Fruit fly (Drosophila melanogaster) whole organism, embryonic: ENCODE results near the gene CG14882.

Experiments
- BEAF-32 ChIP-seq: fragments of 200-800 bp; sonication (Bioruptor generic); optimal IDR thresholded peaks from 3 replicates; lab custom pipeline; 2017; ENCODE audit warnings: missing biosample characterization, missing genetic modification characterization, mild to moderate bottlenecking, moderate library complexity, missing genetic modification reagents
- CG10147 ChIP-seq: fragments of 200-800 bp; sonication (Bioruptor generic); optimal IDR thresholded peaks from 2 replicates; lab custom pipeline; 2019; ENCODE audit warnings: missing biosample characterization, mild to moderate bottlenecking, missing genetic modification characterization, moderate library complexity
- CG11560 ChIP-seq: fragments of 200-800 bp; sonication (Bioruptor generic); IDR thresholded peaks from 3 replicates; pipeline ENCODE4 v1.3.6; 2022; ENCODE audit warnings: missing biosample characterization, missing genetic modification characterization
- CG11696 ChIP-seq: fragments of 200-800 bp; sonication (Bioruptor generic); IDR thresholded peaks from 2 replicates; pipeline ENCODE4 v1.3.6; 2022; ENCODE audit warnings: missing biosample characterization, missing genetic modification characterization
- CG14014 ChIP-seq: fragments of 200-800 bp; sonication (Bioruptor generic); IDR thresholded peaks from 2 replicates; pipeline ENCODE4 v1.3.6; 2022; ENCODE audit warnings: missing biosample characterization, missing genetic modification characterization
- CG1603 ChIP-seq: fragments of 200-800 bp; sonication (Bioruptor generic); optimal IDR thresholded peaks from 2 replicates; lab custom pipeline; 2019; ENCODE audit warnings: missing biosample characterization, mild to moderate bottlenecking, missing genetic modification characterization, moderate library complexity
- CG16815 ChIP-seq: fragments of 200-800 bp; sonication (Bioruptor generic); optimal IDR thresholded peaks from 3 replicates; lab custom pipeline; 2017; ENCODE audit warnings: missing biosample characterization, mild to moderate bottlenecking, missing genetic modification characterization
- CG17361 ChIP-seq: fragments of 200-800 bp; sonication (Bioruptor generic); IDR thresholded peaks from 3 replicates; pipeline ENCODE4 v1.3.6; 2022; ENCODE audit warnings: missing biosample characterization, missing genetic modification characterization
- CG1832 ChIP-seq: fragments of 200-800 bp; sonication (Bioruptor generic); optimal IDR thresholded peaks from 2 replicates; lab custom pipeline; 2017; ENCODE audit warnings: missing biosample characterization, mild to moderate bottlenecking, missing genetic modification characterization, inconsistent platforms
- CG2202 ChIP-seq: fragments of 200-800 bp; sonication (Bioruptor generic); optimal IDR thresholded peaks from 2 replicates; lab custom pipeline; 2018; ENCODE audit warnings: missing biosample characterization, mild to moderate bottlenecking, missing genetic modification characterization
- CG2875 ChIP-seq: fragments of 200-800 bp; sonication (Bioruptor generic); optimal IDR thresholded peaks from 2 replicates; lab custom pipeline; 2017; ENCODE audit warnings: missing biosample characterization, mild to moderate bottlenecking, missing genetic modification characterization, missing genetic modification reagents
- CG30403 ChIP-seq: fragments of 200-800 bp; sonication (Bioruptor generic); optimal IDR thresholded peaks from 3 replicates; lab custom pipeline; 2016; ENCODE audit warnings: missing biosample characterization, missing genetic modification characterization
- CG3407 ChIP-seq: fragments of 200-800 bp; sonication (Bioruptor generic); optimal IDR thresholded peaks from 2 replicates; lab custom pipeline; 2018; ENCODE audit warnings: missing biosample characterization, mild to moderate bottlenecking, missing genetic modification characterization
- CG4820 ChIP-seq: fragments of 200-800 bp; sonication (Bioruptor generic); optimal IDR thresholded peaks from 3 replicates; lab custom pipeline; 2016; ENCODE audit warnings: missing biosample characterization, missing genetic modification characterization
- CG5953 ChIP-seq: fragments of 200-800 bp; sonication (Bioruptor generic); IDR thresholded peaks from 2 replicates; pipeline ENCODE4 v1.3.6; 2022; ENCODE audit warnings: missing biosample characterization, missing genetic modification characterization
- CG6254 ChIP-seq: fragments of 200-800 bp; sonication (Bioruptor generic); optimal IDR thresholded peaks from 3 replicates; lab custom pipeline; 2017; ENCODE audit warnings: mild to moderate bottlenecking, missing biosample characterization, missing genetic modification reagents, missing genetic modification characterization
- CG7357 ChIP-seq: fragments of 200-800 bp; sonication (Bioruptor generic); IDR thresholded peaks from 3 replicates; pipeline ENCODE4 v1.3.6; 2022; ENCODE audit warnings: missing biosample characterization, missing genetic modification characterization
- CG8089 ChIP-seq: fragments of 200-800 bp; sonication (Bioruptor generic); optimal IDR thresholded peaks from 3 replicates; lab custom pipeline; 2016; ENCODE audit warnings: missing biosample characterization, missing genetic modification characterization
- CG8765 ChIP-seq: fragments of 200-800 bp; sonication (Bioruptor generic); IDR thresholded peaks from 2 replicates; pipeline ENCODE4 v1.3.6; 2022; ENCODE audit warnings: missing biosample characterization, missing genetic modification characterization
- CG9609 ChIP-seq: fragments of 200-800 bp; sonication (Bioruptor generic); optimal IDR thresholded peaks from 3 replicates; lab custom pipeline; 2016; ENCODE audit warnings: missing biosample characterization, missing genetic modification characterization
- CG9727 ChIP-seq: fragments of 200-800 bp; sonication (Bioruptor generic); optimal IDR thresholded peaks from 3 replicates; lab custom pipeline; 2017; ENCODE audit warnings: missing biosample characterization, mild to moderate bottlenecking, missing genetic modification characterization
- CkIIα-i1 ChIP-seq: fragments of 200-800 bp; sonication (Bioruptor generic); IDR thresholded peaks from 2 replicates; pipeline ENCODE4 v1.3.6; 2022; ENCODE audit warnings: missing biosample characterization, missing genetic modification characterization
- Dll ChIP-seq: fragments of 200-800 bp; sonication (Bioruptor generic); IDR thresholded peaks from 4 replicates; pipeline ENCODE4 v1.3.6; 2022; ENCODE audit warnings: missing biosample characterization, missing genetic modification characterization; ENCODE audit not compliant: partially characterized antibody
- Dref ChIP-seq: fragments of 200-800 bp; sonication (Bioruptor generic); IDR thresholded peaks from 2 replicates; pipeline ENCODE4 v1.3.6; 2022; ENCODE audit warnings: missing biosample characterization, missing genetic modification characterization
- Eip74EF ChIP-seq, 2 experiments: fragments of 200-800 bp in 1 of 2; fragments of >200 bp in 1 of 2; sonication (Bioruptor generic) in 1 of 2; optimal IDR thresholded peaks; 2 replicates each; lab custom pipeline; 2017 to 2019; ENCODE audit warnings: missing biosample characterization in 2 of 2, missing genetic modification characterization in 2 of 2, mild to moderate bottlenecking in 1 of 2, moderate library complexity in 1 of 2
- Fer3 ChIP-seq: fragments of 200-800 bp; sonication (Bioruptor generic); optimal IDR thresholded peaks from 2 replicates; lab custom pipeline; 2018; ENCODE audit warnings: missing biosample characterization, mild to moderate bottlenecking, missing genetic modification characterization, moderate library complexity
- Gug ChIP-seq: fragments of 200-800 bp; sonication (Bioruptor generic); IDR thresholded peaks from 4 replicates; pipeline ENCODE4 v1.3.6; 2022; ENCODE audit warnings: missing biosample characterization, missing genetic modification characterization
- HLH54F ChIP-seq: fragments of 200-800 bp; sonication (Bioruptor generic); optimal IDR thresholded peaks from 3 replicates; lab custom pipeline; 2016; ENCODE audit warnings: missing biosample characterization, missing genetic modification characterization
- HmgD ChIP-seq: fragments of 200-800 bp; sonication (Bioruptor generic); optimal IDR thresholded peaks from 3 replicates; lab custom pipeline; 2016; ENCODE audit warnings: missing biosample characterization, missing genetic modification characterization
- Hmr ChIP-seq: fragments of 200-800 bp; sonication (Bioruptor generic); optimal IDR thresholded peaks from 3 replicates; lab custom pipeline; 2017; ENCODE audit warnings: mild to moderate bottlenecking, missing biosample characterization, missing genetic modification reagents, missing genetic modification characterization
- Mad ChIP-seq: fragments of 200-800 bp; sonication (Bioruptor generic); optimal IDR thresholded peaks from 2 replicates; lab custom pipeline; 2016; ENCODE audit warnings: missing biosample characterization, missing genetic modification characterization
- NC2β ChIP-seq: fragments of 200-800 bp; sonication (Bioruptor generic); optimal IDR thresholded peaks from 2 replicates; lab custom pipeline; 2016; ENCODE audit warnings: missing biosample characterization, missing genetic modification characterization
- Rx ChIP-seq: fragments of 200-800 bp; sonication (Bioruptor generic); IDR thresholded peaks from 2 replicates; pipeline ENCODE4 v1.3.6; 2022; ENCODE audit warnings: missing biosample characterization, missing genetic modification characterization
- Scr ChIP-seq: fragments of 200-800 bp; sonication (Bioruptor generic); IDR thresholded peaks from 2 replicates; pipeline ENCODE4 v1.3.6; 2022; ENCODE audit warnings: missing biosample characterization, missing genetic modification characterization; ENCODE audit not compliant: partially characterized antibody
- ash1 ChIP-seq: fragments of 200-800 bp; sonication (Bioruptor generic); optimal IDR thresholded peaks from 2 replicates; lab custom pipeline; 2018; ENCODE audit warnings: missing biosample characterization, mild to moderate bottlenecking, missing genetic modification characterization
- cato ChIP-seq: fragments of 200-800 bp; sonication (Bioruptor generic); optimal IDR thresholded peaks from 2 replicates; lab custom pipeline; 2016; ENCODE audit warnings: missing biosample characterization, missing genetic modification characterization, borderline replicate concordance
- da ChIP-seq: fragments of 200-800 bp; sonication (Bioruptor generic); optimal IDR thresholded peaks from 2 replicates; lab custom pipeline; 2016; ENCODE audit warnings: missing biosample characterization, missing genetic modification characterization
- dpn ChIP-seq, 2 experiments: fragments of 200-800 bp; sonication (Bioruptor generic); optimal IDR thresholded peaks; 3 replicates each; lab custom pipeline; 2016; ENCODE audit warnings: missing biosample characterization in 2 of 2, missing genetic modification characterization in 2 of 2
- ems ChIP-seq: fragments of 200-800 bp; sonication (Bioruptor generic); optimal IDR thresholded peaks from 3 replicates; lab custom pipeline; 2016; ENCODE audit warnings: missing biosample characterization, missing genetic modification characterization
- en ChIP-seq: fragments of 200-800 bp; sonication (Bioruptor generic); optimal IDR thresholded peaks from 2 replicates; lab custom pipeline; 2016; ENCODE audit warnings: missing biosample characterization, missing genetic modification characterization
- ewg ChIP-seq: fragments of 200-800 bp; sonication (Bioruptor generic); optimal IDR thresholded peaks from 3 replicates; lab custom pipeline; 2017; ENCODE audit warnings: mild to moderate bottlenecking, missing biosample characterization, missing genetic modification reagents, missing genetic modification characterization
- eyg ChIP-seq: fragments of 200-800 bp; sonication (Bioruptor generic); optimal IDR thresholded peaks from 3 replicates; lab custom pipeline; 2016; ENCODE audit warnings: missing biosample characterization, missing genetic modification characterization
- gsb ChIP-seq: fragments of 200-800 bp; sonication (Bioruptor generic); IDR thresholded peaks from 2 replicates; pipeline ENCODE4 v1.3.6; 2022; ENCODE audit warnings: missing biosample characterization, missing genetic modification characterization
- lilli ChIP-seq: fragments of 200-800 bp; sonication (Bioruptor generic); optimal IDR thresholded peaks from 3 replicates; lab custom pipeline; 2016; ENCODE audit warnings: missing biosample characterization, missing genetic modification characterization
- lola ChIP-seq, 3 experiments: fragments of >200 bp in 2 of 3; fragments of 200-800 bp in 1 of 3; sonication (Bioruptor generic) in 1 of 3; optimal IDR thresholded peaks; 2 replicates each; lab custom pipeline; 2017 to 2019; ENCODE audit warnings: missing biosample characterization in 3 of 3, missing genetic modification characterization in 3 of 3, mild to moderate bottlenecking in 1 of 3, moderate library complexity in 1 of 3
- luna ChIP-seq: fragments of 200-800 bp; sonication (Bioruptor generic); optimal IDR thresholded peaks from 2 replicates; lab custom pipeline; 2016; ENCODE audit warnings: missing biosample characterization, missing genetic modification characterization
- pnt ChIP-seq: fragments of 200-800 bp; sonication (Bioruptor generic); optimal IDR thresholded peaks from 3 replicates; lab custom pipeline; 2016; ENCODE audit warnings: missing biosample characterization, missing genetic modification characterization
- pum ChIP-seq: fragments of 200-800 bp; sonication (Bioruptor generic); optimal IDR thresholded peaks from 2 replicates; lab custom pipeline; 2016; ENCODE audit warnings: missing biosample characterization, missing genetic modification characterization
- rib ChIP-seq: fragments of 200-800 bp; sonication (Bioruptor generic); IDR thresholded peaks from 2 replicates; pipeline ENCODE4 v1.3.6; 2022; ENCODE audit warnings: missing biosample characterization, missing genetic modification characterization
- schlank ChIP-seq: fragments of 200-800 bp; sonication (Bioruptor generic); optimal IDR thresholded peaks from 2 replicates; lab custom pipeline; 2018; ENCODE audit warnings: missing biosample characterization, mild to moderate bottlenecking, missing genetic modification characterization
- sens-2 ChIP-seq: fragments of 200-800 bp; sonication (Bioruptor generic); IDR thresholded peaks from 2 replicates; pipeline ENCODE4 v1.3.6; 2022; ENCODE audit warnings: missing biosample characterization, missing genetic modification characterization
- tgo ChIP-seq: fragments of 200-800 bp; sonication (Bioruptor generic); IDR thresholded peaks from 3 replicates; pipeline ENCODE4 v1.3.6; 2022; ENCODE audit warnings: missing biosample characterization, missing genetic modification characterization

Gene CG14882

DNA sequence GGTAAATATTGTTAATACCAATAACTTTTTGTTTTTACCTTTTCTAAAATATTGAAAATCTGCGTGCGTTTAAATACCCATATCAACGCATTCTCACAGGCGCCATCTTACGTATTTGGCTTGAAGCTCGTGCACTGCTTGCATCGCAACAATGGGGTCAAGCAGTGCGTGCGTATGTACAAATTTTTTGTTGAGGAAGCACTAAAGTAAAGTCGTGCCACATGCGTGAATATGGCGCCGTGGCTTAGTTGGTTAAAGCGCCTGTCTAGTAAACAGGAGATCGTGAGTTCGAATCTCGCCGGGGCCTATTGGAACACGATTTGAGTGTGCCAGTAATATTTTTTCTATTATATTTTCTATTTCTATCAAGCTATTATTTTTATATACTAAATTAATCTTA is 11.3 kb upstream of the CG14882 start (continued):
- TF ChIP-seq pnt (GFP tag; lab: Kevin White, UChicago) (peak; percentile 4), ewg (GFP tag; lab: Kevin White, UChicago) (peak; percentile 11), Dll (peak; percentile 44; the same call in 1 of the 4 replicates), Rx (GFP tag; lab: Robert Waterston, UW) (no peak), rib (GFP tag; lab: Robert Waterston, UW) (no peak), HLH54F (GFP tag; lab: Kevin White, UChicago) (peak; percentile 17), CG10147 (GFP tag; lab: Kevin White, UChicago) (no peak), eyg (no peak), ems (GFP tag; lab: Kevin White, UChicago) (peak; percentile 43), pum (GFP tag; lab: Kevin White, UChicago) (peak; percentile 10), CG4820 (GFP tag; lab: Kevin White, UChicago) (peak; percentile 15), NC2β (GFP tag; lab: Kevin White, UChicago) (peak; percentile 13), CkIIα-i1 (GFP tag; lab: Robert Waterston, UW) (no peak), sens-2 (no peak), HmgD (GFP tag; lab: Kevin White, UChicago) (peak; percentile 82), Fer3 (tag; lab: Kevin White, UChicago) (no peak), Gug (GFP tag; lab: Robert Waterston, UW) (no peak), CG8089 (GFP tag; lab: Kevin White, UChicago) (no peak), CG7357 (GFP tag; lab: Robert Waterston, UW) (no peak), CG17361 (GFP tag; lab: Robert Waterston, UW) (no peak), CG1603 (tag; lab: Kevin White, UChicago) (peak; percentile 73), Mad (GFP tag; lab: Kevin White, UChicago) (peak; percentile 21), lilli (GFP tag; lab: Kevin White, UChicago) (peak; percentile 44), CG9609 (no peak), BEAF-32 (GFP tag; lab: Kevin White, UChicago) (peak; percentile 3), en (GFP tag; lab: Kevin White, UChicago) (no peak), Hmr (no peak), Scr (peak; percentile 54), cato (GFP tag; lab: Kevin White, UChicago) (no peak), CG2875 (peak; percentile 20), CG11560 (no peak), CG9727 (GFP tag; lab: Kevin White, UChicago) (no peak), da (GFP tag; lab: Kevin White, UChicago) (no peak), luna (GFP tag; lab: Kevin White, UChicago) (no peak), Eip74EF (GFP tag; optimal IDR thresholded peaks at IDR 0.05; lab: Kevin White, UChicago) (peak in 1 of 2 experiments; percentile 95), gsb (no peak), CG11696 (no peak), CG3407 (GFP tag; lab: Kevin White, UChicago) (peak; percentile 1), tgo (GFP tag; lab: Robert Waterston, UW) (no peak), CG2202 (tag; lab: Kevin White, UChicago) (no peak), CG14014 (no peak), lola (GFP tag; optimal IDR thresholded peaks at IDR 0.05; lab: Kevin White, UChicago) (no peak), CG30403 (GFP tag; lab: Kevin White, UChicago) (peak; percentile 28), CG8765 (GFP tag; lab: Robert Waterston, UW) (no peak), dpn (GFP tag; optimal IDR thresholded peaks at IDR 0.05; lab: Kevin White, UChicago) (peak; percentile 47 to 57), ash1 (GFP tag; lab: Kevin White, UChicago) (peak; percentile 10), CG6254 (GFP tag; lab: Kevin White, UChicago) (no peak), CG1832 (GFP tag; lab: Kevin White, UChicago) (no peak), Dref (GFP tag; lab: Robert Waterston, UW) (peak; percentile 12; the same call in 1 of the 2 replicates), CG16815 (GFP tag; lab: Kevin White, UChicago) (no peak), CG5953 (GFP tag; lab: Robert Waterston, UW) (no peak), schlank (tag; lab: Kevin White, UChicago) (no peak)
